Fruit fly (Drosophila melanogaster): ENCODE results near the gene Taf13.

dm6 chr2L:20074388-20074787 lies 19.3 kb downstream of the Taf13 start:
- TF ChIP-seq Hr39 (GFP tag; optimal IDR thresholded peaks at IDR 0.05) (no peak), CG8119 (GFP tag; IDR thresholded peaks at IDR 0.05) (no peak), eg (GFP tag; IDR thresholded peaks at IDR 0.05) (no peak), CG6808 (GFP tag; optimal IDR thresholded peaks at IDR 0.05) (no peak), ss (GFP tag; optimal IDR thresholded peaks at IDR 0.05) (no peak)
